Worm (Caenorhabditis elegans): ENCODE results near the gene C37E2.10.

DNA sequence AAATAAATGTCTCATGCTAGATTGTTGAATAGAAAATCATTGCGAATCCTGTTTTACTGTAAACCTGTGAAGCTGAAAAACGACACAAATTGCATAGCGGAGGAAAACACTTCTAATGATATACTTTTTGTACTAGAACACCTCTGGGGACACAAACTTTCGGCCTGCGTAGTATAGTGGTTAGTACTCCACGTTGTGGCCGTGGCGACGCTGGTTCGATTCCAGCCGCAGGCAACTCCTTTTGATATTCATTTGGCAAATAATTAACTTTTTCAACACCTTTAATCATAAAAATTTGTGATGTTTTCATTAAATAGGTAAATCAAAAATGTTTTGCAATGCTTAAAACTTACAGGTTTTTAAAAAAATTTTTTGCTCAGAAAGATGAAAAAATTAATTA lies 43.9 kb upstream of the C37E2.10 start:
- TF ChIP-seq flt-1 (GFP tag; IDR thresholded peaks at IDR 0.05) (peak; percentile 69), ztf-29 (GFP tag; IDR thresholded peaks at IDR 0.05) (no peak)
